Worm (Caenorhabditis elegans) whole organism, L2 larva: ENCODE results near the gene F45D11.7.
"Not testable (repeated sequence)": the region's sequence is repeated elsewhere in the genome, so short reads cannot be mapped to it uniquely, and the experiment has no call there.

ENCODE experiments used
- C34F6.9 ChIP-seq: fragments of 150-350 bp; optimal IDR thresholded peaks from 2 replicates; lab custom pipeline; 2014; ENCODE audit warnings: missing biosample characterization, missing genetic modification characterization
- Y55F3AM.14 ChIP-seq: fragments of 200-800 bp; sonication (Bioruptor generic); optimal IDR thresholded peaks from 2 replicates; lab custom pipeline; 2018; ENCODE audit warnings: mild to moderate bottlenecking, missing genetic modification characterization, missing compliant biosample characterization
- ZK546.5 ChIP-seq: sonication (generic microtip); optimal IDR thresholded peaks from 2 replicates; lab custom pipeline; 2017; ENCODE audit warnings: missing biosample characterization, missing genetic modification characterization
- aly-2 ChIP-seq: fragments of 150-350 bp; optimal IDR thresholded peaks from 2 replicates; lab custom pipeline; 2014; ENCODE audit warnings: missing biosample characterization, missing genetic modification characterization
- blmp-1 ChIP-seq: sonication (generic microtip); optimal IDR thresholded peaks from 2 replicates; lab custom pipeline; 2017; ENCODE audit warnings: missing genetic modification characterization, mild to moderate bottlenecking, missing compliant biosample characterization, antibody characterized with exemption, moderate library complexity; ENCODE audit not compliant: insufficient read depth
- ceh-82 ChIP-seq: fragments of 150-350 bp; optimal IDR thresholded peaks from 2 replicates; lab custom pipeline; 2014; ENCODE audit warnings: missing biosample characterization, missing genetic modification characterization
- elt-1 ChIP-seq: fragments of 150-350 bp; optimal IDR thresholded peaks from 2 replicates; lab custom pipeline; 2014; ENCODE audit warnings: missing biosample characterization, missing genetic modification characterization
- elt-3 ChIP-seq: sonication (generic microtip); optimal IDR thresholded peaks from 2 replicates; lab custom pipeline; 2017; ENCODE audit warnings: missing biosample characterization, missing genetic modification characterization
- fos-1 ChIP-seq: fragments of 150-350 bp; optimal IDR thresholded peaks from 2 replicates; lab custom pipeline; 2014; ENCODE audit warnings: missing biosample characterization, missing genetic modification characterization
- gmeb-1 ChIP-seq: fragments of 150-350 bp; optimal IDR thresholded peaks from 2 replicates; lab custom pipeline; 2014; ENCODE audit warnings: missing biosample characterization, missing genetic modification characterization
- lin-11 ChIP-seq: fragments of 150-350 bp; sonication (generic microtip); optimal IDR thresholded peaks from 2 replicates; lab custom pipeline; 2014; ENCODE audit warnings: missing biosample characterization, missing genetic modification characterization, inconsistent platforms, mixed read lengths
- lin-39 ChIP-seq: fragments of 150-350 bp; optimal IDR thresholded peaks from 2 replicates; lab custom pipeline; 2014; ENCODE audit warnings: missing biosample characterization, missing genetic modification reagents, missing genetic modification characterization
- lsy-2 ChIP-seq, 2 experiments: fragments of 150-350 bp in 1 of 2; sonication (generic microtip) in 1 of 2; optimal IDR thresholded peaks; 2 replicates each; lab custom pipeline; 2014 to 2017; ENCODE audit warnings: missing biosample characterization in 2 of 2, missing genetic modification characterization in 2 of 2
- mab-5 ChIP-seq: fragments of 150-350 bp; optimal IDR thresholded peaks from 2 replicates; lab custom pipeline; 2014; ENCODE audit warnings: missing biosample characterization, missing genetic modification characterization
- nhr-10 ChIP-seq: sonication (generic microtip); optimal IDR thresholded peaks from 2 replicates; lab custom pipeline; 2017; ENCODE audit warnings: missing biosample characterization, missing genetic modification characterization
- nhr-12 ChIP-seq: fragments of 150-350 bp; optimal IDR thresholded peaks from 2 replicates; lab custom pipeline; 2014; ENCODE audit warnings: missing biosample characterization, missing genetic modification characterization
- nhr-23 ChIP-seq: fragments of 150-350 bp; optimal IDR thresholded peaks from 2 replicates; lab custom pipeline; 2014; ENCODE audit warnings: missing biosample characterization, missing genetic modification reagents, missing genetic modification characterization
- nhr-237 ChIP-seq: fragments of 150-350 bp; optimal IDR thresholded peaks from 2 replicates; lab custom pipeline; 2014; ENCODE audit warnings: missing biosample characterization, missing genetic modification characterization
- nhr-6 ChIP-seq: fragments of 150-350 bp; optimal IDR thresholded peaks from 2 replicates; lab custom pipeline; 2014; ENCODE audit warnings: missing biosample characterization, missing genetic modification characterization
- nhr-77 ChIP-seq: fragments of 150-350 bp; optimal IDR thresholded peaks from 2 replicates; lab custom pipeline; 2014; ENCODE audit warnings: missing biosample characterization, missing genetic modification characterization
- sem-4 ChIP-seq: fragments of 150-350 bp; optimal IDR thresholded peaks from 2 replicates; lab custom pipeline; 2014; ENCODE audit warnings: missing biosample characterization, missing genetic modification reagents, missing genetic modification characterization
- skn-1 ChIP-seq: sonication (generic microtip); optimal IDR thresholded peaks from 2 replicates; lab custom pipeline; 2017; ENCODE audit warnings: missing biosample characterization, missing genetic modification characterization
- sma-3 ChIP-seq: sonication (generic microtip); optimal IDR thresholded peaks from 2 replicates; lab custom pipeline; 2016; ENCODE audit warnings: missing genetic modification reagents, missing genetic modification characterization, missing compliant biosample characterization
- sma-9 ChIP-seq, 2 experiments: fragments of 150-350 bp in 1 of 2; sonication (generic microtip) in 1 of 2; optimal IDR thresholded peaks; 2 replicates each; lab custom pipeline; 2014 to 2016; ENCODE audit warnings: missing genetic modification characterization in 2 of 2, mild to moderate bottlenecking in 1 of 2, missing biosample characterization in 1 of 2, missing compliant biosample characterization in 1 of 2, missing genetic modification reagents in 1 of 2, moderate library complexity in 1 of 2
- snpc-4 ChIP-seq: fragments of 150-350 bp; optimal IDR thresholded peaks from 2 replicates; lab custom pipeline; 2014; ENCODE audit warnings: missing biosample characterization, missing genetic modification characterization
- unc-39 ChIP-seq: fragments of 150-350 bp; optimal IDR thresholded peaks from 2 replicates; lab custom pipeline; 2014; ENCODE audit warnings: missing biosample characterization, missing genetic modification characterization
- unc-55 ChIP-seq: fragments of 150-350 bp; sonication (generic microtip); optimal IDR thresholded peaks from 3 replicates; lab custom pipeline; 2014; ENCODE audit warnings: missing biosample characterization, missing genetic modification reagents, missing genetic modification characterization
- zag-1 ChIP-seq: fragments of 150-350 bp; optimal IDR thresholded peaks from 2 replicates; lab custom pipeline; 2014; ENCODE audit warnings: missing biosample characterization, missing genetic modification characterization
- ztf-1 ChIP-seq: fragments of 200-800 bp; sonication (Bioruptor generic); conservative IDR thresholded peaks from 2 replicates; pipeline ENCODE4 v1.3.6; 2022; ENCODE audit warnings: missing genetic modification characterization, missing compliant biosample characterization
- ztf-11 ChIP-seq: sonication (generic microtip); optimal IDR thresholded peaks from 2 replicates; lab custom pipeline; 2017; ENCODE audit warnings: missing biosample characterization, missing genetic modification characterization

F45D11.7 gene

ce11 chrII:1001351-1001750, 7.0 kb downstream of the F45D11.7 start, which contains the start of the genes fbxb-30 and F45D11.5:
TSS of gene fbxb-30 (minus strand) at chrII:1001451.
TSS of gene F45D11.5 (plus strand) at chrII:1001702.
- no peak for TF ChIP-seq sem-4 (tag; lab: Kevin White, UChicago)
- no peak for TF ChIP-seq ZK546.5
- no peak for TF ChIP-seq snpc-4 (tag; lab: Kevin White, UChicago)
- no peak for TF ChIP-seq lin-39 (tag; lab: Kevin White, UChicago)
- TF ChIP-seq skn-1 = no peak
- TF ChIP-seq ztf-11 (tag; lab: Kevin White, UChicago) = no peak
- TF ChIP-seq nhr-77 (tag; lab: Kevin White, UChicago) = no peak

- TF ChIP-seq lin-39 (tag; lab: Kevin White, UChicago); ztf-1 (GFP tag; lab: Robert Waterston, UW); sem-4 (tag; lab: Kevin White, UChicago): not testable (repeated sequence)
Observed at ce11 chrII:1006375-1006774, 12.0 kb downstream of the F45D11.7 start, which contains the start of gene F45D11.14. TSS of gene F45D11.14 (minus strand) at chrII:1006475.

ce11 chrII:1024684-1025083, 30.4 kb downstream of the F45D11.7 start, which contains the start of gene btb-11:
TSS of gene btb-11 (minus strand) at chrII:1024784.
- TF ChIP-seq nhr-23 (tag; lab: Kevin White, UChicago); zag-1; elt-3 (tag; lab: Kevin White, UChicago): not testable (repeated sequence)

ce11 chrII:1026670-1027069, 32.3 kb downstream of the F45D11.7 start, which contains the start of gene M01D1.12:
TSS of gene M01D1.12 (plus strand) at chrII:1026970.
- TF ChIP-seq gmeb-1 (tag; lab: Kevin White, UChicago) = no peak
- no peak for TF ChIP-seq blmp-1 (tag; lab: Kevin White, UChicago)
- TF ChIP-seq ztf-11 (tag; lab: Kevin White, UChicago) = no peak
- TF ChIP-seq sma-9 (GFP tag; optimal IDR thresholded peaks at IDR 0.05; lab: Kevin White, UChicago) = no peak
- no peak for TF ChIP-seq sma-9 (tag; optimal IDR thresholded peaks at IDR 0.05; lab: Kevin White, UChicago)
- TF ChIP-seq ceh-82 (tag; lab: Kevin White, UChicago) = no peak
- no peak for TF ChIP-seq lsy-2 (tag; optimal IDR thresholded peaks at IDR 0.05; lab: Kevin White, UChicago)
- TF ChIP-seq elt-1 (tag; lab: Kevin White, UChicago) = no peak
- TF ChIP-seq mab-5 (tag; lab: Kevin White, UChicago) = no peak
- no peak for TF ChIP-seq C34F6.9 (tag; lab: Kevin White, UChicago)
- no peak for TF ChIP-seq lin-39 (tag; lab: Kevin White, UChicago)
- no peak for TF ChIP-seq nhr-237 (tag; lab: Kevin White, UChicago)
- no peak for TF ChIP-seq nhr-23 (tag; lab: Kevin White, UChicago)
- TF ChIP-seq nhr-6 = no peak
- no peak for TF ChIP-seq sma-3
- TF ChIP-seq lin-11 (tag; lab: Kevin White, UChicago) = no peak
- no peak for TF ChIP-seq snpc-4 (tag; lab: Kevin White, UChicago)

ce11 chrII:1028602-1029001, 34.3 kb downstream of the F45D11.7 start, which contains the start of gene math-34:
TSS of gene math-34 (plus strand) at chrII:1028972.
- TF ChIP-seq unc-39 (no peak), fos-1 (tag; lab: Kevin White, UChicago) (peak; percentile 23)

ce11 chrII:1040464-1040863, 46.1 kb downstream of the F45D11.7 start, which contains the start of gene fbxb-39:
TSS of gene fbxb-39 (minus strand) at chrII:1040564.
- TF ChIP-seq unc-55 (GFP tag; lab: Kevin White, UChicago) = no peak
- TF ChIP-seq Y55F3AM.14 (GFP tag; lab: Kevin White, UChicago) = no peak
- TF ChIP-seq nhr-12 (tag; lab: Kevin White, UChicago) = no peak
- TF ChIP-seq aly-2 (tag; lab: Kevin White, UChicago) = no peak
- TF ChIP-seq ceh-82 (tag; lab: Kevin White, UChicago) = no peak
- no peak for TF ChIP-seq nhr-10 (tag; lab: Kevin White, UChicago)
